Fruit fly (Drosophila melanogaster): ENCODE measurements around the gene eas.

- no peak for TF ChIP-seq h (optimal IDR thresholded peaks at IDR 0.05)
- TF ChIP-seq psq (optimal IDR thresholded peaks at IDR 0.05): no peak
- TF ChIP-seq insv (optimal IDR thresholded peaks at IDR 0.05): no peak
Observed at dm6 chrX:16325472-16325871, 47.3 kb downstream of the eas start, which contains the start of gene CalpC.

Measured in Kc167 (cell line).